Worm (Caenorhabditis elegans) whole organism, young adult: ENCODE measurements around the gene B0244.7.

Experiments
- B0336.3 ChIP-seq: fragments of 200-800 bp; sonication (Bioruptor generic); IDR thresholded peaks from 2 replicates; pipeline ENCODE4 v1.3.6; 2022; ENCODE audit warnings: missing genetic modification characterization, missing compliant biosample characterization
- F57A8.1 ChIP-seq: fragments of 200-800 bp; sonication (Bioruptor generic); optimal IDR thresholded peaks from 2 replicates; lab custom pipeline; 2018; ENCODE audit warnings: mild to moderate bottlenecking, missing genetic modification characterization, moderate library complexity, missing compliant biosample characterization
- Y53F4B.3 ChIP-seq: fragments of 200-800 bp; sonication (Bioruptor generic); IDR thresholded peaks from 2 replicates; pipeline ENCODE4 v1.3.6; 2022; ENCODE audit warnings: missing genetic modification reagents, missing genetic modification characterization, missing compliant biosample characterization
- Y79H2A.3 ChIP-seq: fragments of 200-800 bp; sonication (Bioruptor generic); conservative IDR thresholded peaks from 2 replicates; pipeline ENCODE4 v1.3.6; 2022; ENCODE audit warnings: missing genetic modification reagents, missing genetic modification characterization, missing compliant biosample characterization
- ama-1 ChIP-seq, 3 experiments: fragments of 150-350 bp in 1 of 3; sonication (generic microtip) in 2 of 3; optimal IDR thresholded peaks; 2 replicates each; lab custom pipeline; 2014 to 2018; ENCODE audit warnings: missing biosample characterization in 2 of 3, missing genetic modification characterization in 2 of 3, missing genetic modification reagents in 2 of 3
- aptf-3 ChIP-seq: fragments of 200-800 bp; sonication (Bioruptor generic); IDR thresholded peaks from 2 replicates; pipeline ENCODE4 v1.3.6; 2022; ENCODE audit warnings: missing genetic modification characterization, missing compliant biosample characterization
- atf-7 ChIP-seq: sonication (generic microtip); optimal IDR thresholded peaks from 2 replicates; lab custom pipeline; 2017; ENCODE audit warnings: mild to moderate bottlenecking, missing genetic modification characterization, missing compliant biosample characterization
- attf-5 ChIP-seq: fragments of 200-800 bp; sonication (Bioruptor generic); optimal IDR thresholded peaks from 2 replicates; lab custom pipeline; 2018; ENCODE audit warnings: mild to moderate bottlenecking, missing genetic modification characterization, missing compliant biosample characterization
- bed-1 ChIP-seq: fragments of 200-800 bp; sonication (Bioruptor generic); IDR thresholded peaks from 2 replicates; pipeline ENCODE4 v1.3.6; 2022; ENCODE audit warnings: missing genetic modification reagents, missing genetic modification characterization, missing compliant biosample characterization
- ccch-3 ChIP-seq: fragments of 200-800 bp; sonication (Bioruptor generic); optimal IDR thresholded peaks from 2 replicates; lab custom pipeline; 2018; ENCODE audit warnings: mild to moderate bottlenecking, missing genetic modification characterization, missing compliant biosample characterization
- cebp-1 ChIP-seq, 2 experiments: fragments of 200-800 bp in 1 of 2; sonication (Bioruptor generic) in 1 of 2; sonication (generic microtip) in 1 of 2; IDR thresholded peaks in 1 of 2; optimal IDR thresholded peaks in 1 of 2; 2 replicates each; pipeline versions ENCODE4 v1.3.6 to Lab custom; 2017 to 2022; ENCODE audit warnings: missing compliant biosample characterization in 2 of 2, missing genetic modification characterization in 2 of 2, mild to moderate bottlenecking in 1 of 2, missing genetic modification reagents in 1 of 2, moderate library complexity in 1 of 2
- ceh-100 ChIP-seq: fragments of 200-800 bp; sonication (Bioruptor generic); IDR thresholded peaks from 2 replicates; pipeline ENCODE4 v1.3.6; 2022; ENCODE audit warnings: missing genetic modification reagents, missing genetic modification characterization, missing compliant biosample characterization
- die-1 ChIP-seq: sonication (generic microtip); optimal IDR thresholded peaks from 2 replicates; lab custom pipeline; 2016; ENCODE audit warnings: missing genotype, mild to moderate bottlenecking, missing genetic modification characterization, missing compliant biosample characterization
- dox-1 ChIP-seq: fragments of 200-800 bp; sonication (Bioruptor generic); IDR thresholded peaks from 2 replicates; pipeline ENCODE4 v1.3.6; 2022; ENCODE audit warnings: missing genetic modification reagents, missing genetic modification characterization, missing compliant biosample characterization
- fkh-3 ChIP-seq: sonication (generic microtip); optimal IDR thresholded peaks from 2 replicates; lab custom pipeline; 2016; ENCODE audit warnings: mild to moderate bottlenecking, missing genetic modification characterization, missing compliant biosample characterization
- hrde-1 ChIP-seq: sonication (generic microtip); optimal IDR thresholded peaks from 2 replicates; lab custom pipeline; 2016; ENCODE audit warnings: missing genetic modification characterization, mild to moderate bottlenecking, missing compliant biosample characterization, moderate library complexity, missing genotype, missing genetic modification reagents, borderline replicate concordance
- let-607 ChIP-seq, 2 experiments: fragments of 200-800 bp in 1 of 2; sonication (Bioruptor generic) in 1 of 2; sonication (generic microtip) in 1 of 2; optimal IDR thresholded peaks; 2 replicates each; lab custom pipeline; 2016 to 2018; ENCODE audit warnings: mild to moderate bottlenecking in 2 of 2, missing compliant biosample characterization in 2 of 2, missing genetic modification characterization in 2 of 2, moderate library complexity in 2 of 2, missing genotype in 1 of 2
- lin-40 ChIP-seq: sonication (generic microtip); optimal IDR thresholded peaks from 2 replicates; lab custom pipeline; 2016; ENCODE audit warnings: missing genetic modification characterization, mild to moderate bottlenecking, missing compliant biosample characterization, missing genotype, missing genetic modification reagents
- lsy-27 ChIP-seq: sonication (generic microtip); optimal IDR thresholded peaks from 2 replicates; lab custom pipeline; 2017; ENCODE audit warnings: missing genetic modification characterization, mild to moderate bottlenecking, missing compliant biosample characterization, antibody characterized with exemption, missing genotype, borderline replicate concordance; ENCODE audit not compliant: insufficient read depth
- madf-6 ChIP-seq: fragments of 200-800 bp; sonication (Bioruptor generic); IDR thresholded peaks from 2 replicates; pipeline ENCODE4 v1.3.6; 2022; ENCODE audit warnings: missing genetic modification reagents, missing genetic modification characterization, missing compliant biosample characterization
- madf-8 ChIP-seq: fragments of 200-800 bp; sonication (Bioruptor generic); conservative IDR thresholded peaks from 2 replicates; pipeline ENCODE4 v1.3.6; 2022; ENCODE audit warnings: missing genetic modification reagents, missing genetic modification characterization, missing compliant biosample characterization
- mes-4 ChIP-seq: sonication (generic microtip); optimal IDR thresholded peaks from 2 replicates; lab custom pipeline; 2016; ENCODE audit warnings: missing genotype, missing genetic modification characterization, missing compliant biosample characterization
- nhr-80 ChIP-seq: sonication (generic microtip); optimal IDR thresholded peaks from 2 replicates; lab custom pipeline; 2016; ENCODE audit warnings: missing genetic modification characterization, missing compliant biosample characterization
- nhr-90 ChIP-seq: sonication (generic microtip); optimal IDR thresholded peaks from 2 replicates; lab custom pipeline; 2016; ENCODE audit warnings: missing genotype, mild to moderate bottlenecking, missing genetic modification characterization, missing compliant biosample characterization
- snpc-1.3 ChIP-seq: sonication (generic microtip); optimal IDR thresholded peaks from 2 replicates; lab custom pipeline; 2017; ENCODE audit warnings: missing genetic modification characterization, mild to moderate bottlenecking, missing compliant biosample characterization, antibody characterized with exemption, moderate library complexity, missing genotype, missing genetic modification reagents; ENCODE audit not compliant: insufficient read depth
- snpc-4 ChIP-seq, 5 experiments: fragments of 150-350 bp in 1 of 5; sonication (generic microtip) in 4 of 5; optimal IDR thresholded peaks; 2 replicates each; lab custom pipeline; 2014 to 2018; ENCODE audit warnings: missing genetic modification characterization in 5 of 5, missing biosample characterization in 3 of 5, antibody characterized with exemption in 2 of 5, mild to moderate bottlenecking in 2 of 5, missing compliant biosample characterization in 2 of 5, missing genotype in 2 of 5, moderate library complexity in 2 of 5, missing genetic modification reagents in 1 of 5
- tbp1 ChIP-seq: fragments of 200-800 bp; sonication (Bioruptor generic); optimal IDR thresholded peaks from 2 replicates; lab custom pipeline; 2018; ENCODE audit warnings: mild to moderate bottlenecking, missing genetic modification characterization, missing compliant biosample characterization
- tlf-1 ChIP-seq: fragments of 200-800 bp; sonication (Bioruptor generic); optimal IDR thresholded peaks from 2 replicates; lab custom pipeline; 2018; ENCODE audit warnings: mild to moderate bottlenecking, missing genetic modification characterization, missing compliant biosample characterization
- zfh-2 ChIP-seq: fragments of 200-800 bp; sonication (Bioruptor generic); conservative IDR thresholded peaks from 2 replicates; pipeline ENCODE4 v1.3.6; 2022; ENCODE audit warnings: missing genetic modification reagents, missing genetic modification characterization, missing compliant biosample characterization
- ztf-26 ChIP-seq: sonication (generic microtip); optimal IDR thresholded peaks from 2 replicates; lab custom pipeline; 2017; ENCODE audit warnings: missing genetic modification characterization, missing compliant biosample characterization

The B0244.7 gene

ce11 chrIII:5710676-5711075 lies 20.6 kb upstream of the B0244.7 start:
- TF ChIP-seq attf-5 (GFP tag; lab: Kevin White, UChicago) (peak; percentile 12), tbp1 (GFP tag; lab: Kevin White, UChicago) (peak; percentile 6), lsy-27 (tag; lab: Kevin White, UChicago) (no peak), snpc-4 (GFP tag; optimal IDR thresholded peaks at IDR 0.05; lab: Kevin White, UChicago) (no peak), snpc-4 (tag; optimal IDR thresholded peaks at IDR 0.05; lab: Kevin White, UChicago) (peak in 1 of 4 experiments; percentile 44), let-607 (tag; optimal IDR thresholded peaks at IDR 0.05; lab: Kevin White, UChicago) (peak in 1 of 2 experiments; percentile 40), lin-40 (peak; percentile 10), bed-1 (GFP tag; lab: Robert Waterston, UW) (no peak), ccch-3 (GFP tag; lab: Kevin White, UChicago) (no peak), ama-1 (optimal IDR thresholded peaks at IDR 0.05; lab: Kevin White, UChicago) (no peak), ama-1 (GFP tag; optimal IDR thresholded peaks at IDR 0.05; lab: Kevin White, UChicago) (peak in 1 of 2 experiments; percentile 22), dox-1 (GFP tag; lab: Robert Waterston, UW) (0 out of 2 replicates have a peak, but pooled peaks have one; percentile 20), die-1 (no peak), hrde-1 (tag; lab: Kevin White, UChicago) (no peak), B0336.3 (GFP tag; lab: Robert Waterston, UW) (peak; percentile 48; the same call in 1 of the 2 replicates), nhr-80 (tag; lab: Kevin White, UChicago) (peak; percentile 83), mes-4 (no peak), ztf-26 (tag; lab: Kevin White, UChicago) (peak; percentile 29), madf-6 (GFP tag; lab: Robert Waterston, UW) (peak; percentile 25; the same call in 1 of the 2 replicates)
- TF ChIP-seq, all 124 proteins: peak for 11

ce11 chrIII:5711242-5711641 lies 20.1 kb upstream of the B0244.7 start, which contains the start of gene rbm-26:
rbm-26 (plus strand) TSS chrIII:5711542.
- TF ChIP-seq nhr-90 = no peak
- no peak for TF ChIP-seq Y53F4B.3
- no peak for TF ChIP-seq cebp-1 (GFP tag; IDR thresholded peaks at IDR 0.05; lab: Robert Waterston, UW)
- TF ChIP-seq cebp-1 (tag; optimal IDR thresholded peaks at IDR 0.05; lab: Kevin White, UChicago) = peak; percentile 82

DNA sequence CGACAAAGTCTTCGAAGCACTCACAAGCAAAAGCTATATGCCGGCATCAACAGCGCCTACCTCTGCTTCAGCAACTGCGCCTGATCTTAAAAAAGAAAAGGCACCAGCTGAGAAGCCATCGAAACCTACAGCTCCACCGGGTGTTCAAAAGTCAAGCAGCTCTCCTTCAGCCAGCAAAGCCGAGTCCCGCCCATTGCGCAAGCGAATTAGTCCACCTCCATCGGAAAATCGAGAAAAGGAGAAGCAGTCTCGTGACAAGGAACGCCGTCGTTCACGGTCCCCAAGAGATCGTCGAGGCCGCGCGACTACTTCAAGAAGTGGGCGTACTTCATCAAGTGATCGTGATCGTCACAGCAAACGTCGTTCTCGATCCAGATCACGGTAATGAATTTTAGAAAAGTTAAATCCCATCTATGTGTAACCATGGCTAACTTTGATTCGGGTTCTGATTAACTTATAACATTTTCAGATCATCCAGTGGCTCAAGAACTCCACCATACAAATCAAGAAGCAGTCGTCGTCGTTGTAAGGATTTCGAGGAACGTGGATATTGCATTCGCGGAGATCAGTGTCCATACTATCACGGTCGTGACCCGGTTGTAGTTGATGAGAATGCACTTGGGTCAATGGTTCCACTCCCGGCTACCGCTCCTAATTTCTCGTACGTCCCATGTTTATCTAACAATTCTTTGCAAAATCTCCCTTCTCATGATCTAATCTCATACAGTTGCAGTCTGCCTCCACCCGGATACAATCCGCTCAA lies 19.2 kb upstream of the B0244.7 start:
- no peak for TF ChIP-seq aptf-3 (GFP tag; lab: Robert Waterston, UW)
- TF ChIP-seq snpc-1.3 (tag; lab: Kevin White, UChicago) = no peak
- TF ChIP-seq fkh-3 (tag; lab: Kevin White, UChicago) = no peak
- TF ChIP-seq B0336.3 (GFP tag; lab: Robert Waterston, UW) = 0 out of 2 replicates have a peak, but pooled peaks have one; percentile 25
- no peak for TF ChIP-seq F57A8.1 (GFP tag; lab: Kevin White, UChicago)
- no peak for TF ChIP-seq ceh-100 (GFP tag; lab: Robert Waterston, UW)
- TF ChIP-seq zfh-2 (GFP tag; lab: Robert Waterston, UW) = peak; percentile 58; the same call in 1 of the 2 replicates
- TF ChIP-seq Y79H2A.3 (GFP tag; lab: Robert Waterston, UW) = no peak

ce11 chrIII:5714230-5714983 lies 16.9 kb upstream of the B0244.7 start, which contains the start of gene arf-1:
arf-1 (plus strand) TSS chrIII:5714886.
- peak; percentile 84 for TF ChIP-seq B0336.3 (GFP tag; lab: Robert Waterston, UW)
- TF ChIP-seq atf-7 = no peak
- TF ChIP-seq madf-8 (GFP tag; lab: Robert Waterston, UW) = no peak
- peak; percentile 11 for TF ChIP-seq ama-1 (optimal IDR thresholded peaks at IDR 0.05; lab: Kevin White, UChicago)
- TF ChIP-seq ama-1 (GFP tag; optimal IDR thresholded peaks at IDR 0.05; lab: Kevin White, UChicago) = peak in 1 of 2 experiments; percentile 84
- TF ChIP-seq tlf-1 (GFP tag; lab: Kevin White, UChicago) = peak; percentile 30
